Fruit fly (Drosophila melanogaster) S2 (cell line): Measurements from ENCODE around the gene CG5790.

Experiments used
- CG8478 ChIP-seq: fragments of >200 bp; optimal IDR thresholded peaks from 2 replicates; lab custom pipeline; 2018
- CTCF ChIP-seq, 2 experiments: fragments of >200 bp; optimal IDR thresholded peaks; 2 replicates each; lab custom pipeline; 2018

DNA sequence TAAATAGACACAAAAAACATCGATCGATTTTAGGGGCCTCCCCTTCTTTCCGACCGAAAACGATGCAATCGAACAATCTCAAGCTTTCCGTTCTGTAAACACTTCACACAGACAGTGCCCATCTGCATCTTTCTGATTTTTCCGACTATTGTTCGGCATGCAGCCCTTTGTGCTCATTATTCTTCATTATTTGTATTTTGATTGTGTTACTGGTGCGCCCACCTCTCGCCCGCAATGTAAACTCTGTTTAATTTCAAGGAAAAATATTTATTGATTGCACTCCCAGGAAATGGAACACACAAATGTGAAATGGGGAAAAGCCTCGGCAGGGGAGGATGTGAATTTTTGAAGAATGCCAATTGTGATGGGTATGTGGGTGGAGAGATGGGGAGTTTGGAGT lies 41.0 kb downstream of the CG5790 start:
- TF ChIP-seq CG8478 = no peak
- TF ChIP-seq CTCF (optimal IDR thresholded peaks at IDR 0.05; lab: Kevin White, UChicago) = no peak
